Fruit fly (Drosophila melanogaster): Measurements from ENCODE around the gene sordd1.

The sordd1 gene

DNA sequence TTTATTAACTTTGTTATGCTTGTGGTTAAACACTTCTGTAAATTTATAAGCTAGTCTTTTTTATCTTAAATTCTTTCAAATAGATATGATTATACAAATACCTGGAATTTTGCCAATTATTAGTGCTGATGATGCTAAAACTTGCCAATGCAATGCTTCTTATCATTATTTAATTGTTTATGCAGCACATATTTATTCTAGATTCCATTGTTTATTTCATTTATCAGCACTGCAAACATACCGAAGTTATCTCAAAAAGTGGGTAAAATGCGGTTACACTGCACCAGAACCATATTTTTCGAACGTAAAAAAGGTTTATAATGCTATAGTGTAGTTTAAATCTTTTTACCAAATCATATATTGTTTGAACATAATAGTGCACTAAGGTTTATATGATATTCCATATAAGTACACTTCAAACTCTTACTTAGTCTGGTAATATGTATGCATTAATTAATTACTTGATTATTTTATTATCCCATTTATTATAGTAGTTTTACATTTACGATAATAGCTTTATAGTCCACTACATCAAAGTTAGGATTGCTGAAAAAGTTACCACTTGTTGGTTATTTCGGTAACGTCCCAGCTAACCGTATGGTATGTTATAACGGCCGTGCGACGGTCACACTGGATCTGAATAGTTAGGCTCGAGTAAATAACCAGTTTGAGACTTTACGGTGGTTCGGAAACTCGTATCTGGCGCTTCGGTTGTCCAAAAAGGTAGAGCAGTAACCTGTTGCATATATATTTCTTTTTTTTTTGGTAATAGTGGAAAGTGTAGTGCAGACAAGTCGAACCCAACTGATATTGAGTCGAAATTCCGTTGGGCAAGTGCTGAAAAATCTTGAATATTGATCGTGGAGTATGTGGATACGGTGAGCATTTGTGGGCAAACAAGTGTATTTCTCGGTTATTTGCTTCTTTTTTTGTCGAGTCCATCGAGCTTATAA, 7.3 kb downstream of the sordd1 start, which contains the start of gene Rhp (continued):
- TF ChIP-seq vfl (GFP tag; optimal IDR thresholded peaks at IDR 0.05): no peak
- no peak for TF ChIP-seq ftz-f1 (GFP tag; optimal IDR thresholded peaks at IDR 0.05)
- TF ChIP-seq sc (optimal IDR thresholded peaks at IDR 0.05): no peak
- no peak for TF ChIP-seq sc (GFP tag; optimal IDR thresholded peaks at IDR 0.05)
- TF ChIP-seq bowl (GFP tag; IDR thresholded peaks at IDR 0.05): no peak
- peak in 1 of 2 experiments; percentile 65 for TF ChIP-seq bsh (GFP tag; optimal IDR thresholded peaks at IDR 0.05)
- no peak for TF ChIP-seq CG1024 (GFP tag; IDR thresholded peaks at IDR 0.05)
- TF ChIP-seq prd (optimal IDR thresholded peaks at IDR 0.05): no peak
- TF ChIP-seq prd (GFP tag; IDR thresholded peaks at IDR 0.05): no peak
- TF ChIP-seq Spps (tag; optimal IDR thresholded peaks at IDR 0.05): no peak
- no peak for TF ChIP-seq tin (GFP tag; optimal IDR thresholded peaks at IDR 0.05)
- TF ChIP-seq CG17568 (GFP tag; optimal IDR thresholded peaks at IDR 0.05): no peak
- TF ChIP-seq grau (tag; optimal IDR thresholded peaks at IDR 0.05): peak; percentile 19
- no peak for TF ChIP-seq rib (GFP tag; IDR thresholded peaks at IDR 0.05)
- TF ChIP-seq sd (tag; optimal IDR thresholded peaks at IDR 0.05): no peak
- no peak for TF ChIP-seq sna (GFP tag; IDR thresholded peaks at IDR 0.05; ENCODE audit: partially characterized antibody)
- no peak for TF ChIP-seq jigr1 (GFP tag; IDR thresholded peaks at IDR 0.05)
- TF ChIP-seq Ada2b (GFP tag; IDR thresholded peaks at IDR 0.05): no peak
- TF ChIP-seq dmrt99B (tag; optimal IDR thresholded peaks at IDR 0.05): no peak
- no peak for TF ChIP-seq CG15479 (GFP tag; optimal IDR thresholded peaks at IDR 0.05)
- no peak for TF ChIP-seq CG8388 (GFP tag; optimal IDR thresholded peaks at IDR 0.05)
- TF ChIP-seq CG9932 (GFP tag; IDR thresholded peaks at IDR 0.05): no peak
- no peak for TF ChIP-seq CG12155 (GFP tag; optimal IDR thresholded peaks at IDR 0.05)
- TF ChIP-seq CG16863 (GFP tag; optimal IDR thresholded peaks at IDR 0.05): peak; percentile 4
- no peak for TF ChIP-seq CG17186 (GFP tag; optimal IDR thresholded peaks at IDR 0.05)
- no peak for TF ChIP-seq CG10274 (GFP tag; optimal IDR thresholded peaks at IDR 0.05)
- TF ChIP-seq pita (GFP tag; optimal IDR thresholded peaks at IDR 0.05): no peak
- TF ChIP-seq Dref (GFP tag; IDR thresholded peaks at IDR 0.05): no peak
- peak; percentile 6 for TF ChIP-seq CG6254 (GFP tag; optimal IDR thresholded peaks at IDR 0.05)
- no peak for TF ChIP-seq Sry-δ (GFP tag; optimal IDR thresholded peaks at IDR 0.05)
- TF ChIP-seq seq (GFP tag; IDR thresholded peaks at IDR 0.05): no peak
- TF ChIP-seq CG13424 (tag; optimal IDR thresholded peaks at IDR 0.05): peak; percentile 51
- TF ChIP-seq gfzf (GFP tag; optimal IDR thresholded peaks at IDR 0.05): peak; percentile 71
- no peak for TF ChIP-seq psq (GFP tag; optimal IDR thresholded peaks at IDR 0.05)
- TF ChIP-seq CG9817 (tag; optimal IDR thresholded peaks at IDR 0.05): no peak
- TF ChIP-seq CG17361 (GFP tag; IDR thresholded peaks at IDR 0.05): peak; percentile 37; the same call in 1 of the 3 replicates
- TF ChIP-seq CG11504 (tag; optimal IDR thresholded peaks at IDR 0.05): no peak
- no peak for TF ChIP-seq Dad (GFP tag; optimal IDR thresholded peaks at IDR 0.05)
- peak; percentile 50 for TF ChIP-seq CG4328 (GFP tag; optimal IDR thresholded peaks at IDR 0.05)
- no peak for TF ChIP-seq hth (optimal IDR thresholded peaks at IDR 0.05)
- TF ChIP-seq GATAe (GFP tag; conservative IDR thresholded peaks at IDR 0.05): no peak
- TF ChIP-seq nerfin-2 (GFP tag; IDR thresholded peaks at IDR 0.05; ENCODE audit: partially characterized antibody): no peak
- TF ChIP-seq TFAM (GFP tag; optimal IDR thresholded peaks at IDR 0.05): no peak
- no peak for TF ChIP-seq CG11723 (GFP tag; optimal IDR thresholded peaks at IDR 0.05)
- peak; percentile 7 for TF ChIP-seq B-H2 (GFP tag; optimal IDR thresholded peaks at IDR 0.05)
- TF ChIP-seq CoRest (tag; optimal IDR thresholded peaks at IDR 0.05): peak; percentile 45
- no peak for TF ChIP-seq Side (GFP tag; optimal IDR thresholded peaks at IDR 0.05)
- TF ChIP-seq fru (optimal IDR thresholded peaks at IDR 0.05): no peak
- TF ChIP-seq CG15696 (tag; optimal IDR thresholded peaks at IDR 0.05): peak; percentile 75
- no peak for TF ChIP-seq stc (GFP tag; IDR thresholded peaks at IDR 0.05)
